Fruit fly (Drosophila melanogaster) whole organism, embryonic: Measurements from ENCODE around the gene CG15382.

ENCODE experiments used
- Adf1 ChIP-seq: fragments of 200-800 bp; sonication (Bioruptor generic); IDR thresholded peaks from 2 replicates; pipeline ENCODE4 v1.3.6; 2022; ENCODE audit warnings: missing biosample characterization, missing genetic modification characterization
- Blimp-1 ChIP-seq: fragments of 200-800 bp; sonication (Bioruptor generic); optimal IDR thresholded peaks from 3 replicates; lab custom pipeline; 2018; ENCODE audit warnings: missing biosample characterization, missing genetic modification characterization, mild to moderate bottlenecking, moderate library complexity, missing genetic modification reagents
- Bteb2 ChIP-seq: fragments of 200-800 bp; sonication (Bioruptor generic); optimal IDR thresholded peaks from 2 replicates; lab custom pipeline; 2016; ENCODE audit warnings: missing biosample characterization, missing genetic modification characterization
- CG1233 ChIP-seq: fragments of 200-800 bp; sonication (Bioruptor generic); optimal IDR thresholded peaks from 4 replicates; lab custom pipeline; 2018; ENCODE audit warnings: missing biosample characterization, mild to moderate bottlenecking, missing genetic modification characterization
- CG12942 ChIP-seq: fragments of 200-800 bp; sonication (Bioruptor generic); optimal IDR thresholded peaks from 3 replicates; lab custom pipeline; 2016; ENCODE audit warnings: missing biosample characterization, missing genetic modification characterization
- CG13123 ChIP-seq: fragments of 200-800 bp; sonication (Bioruptor generic); optimal IDR thresholded peaks from 2 replicates; lab custom pipeline; 2016; ENCODE audit warnings: missing biosample characterization, missing genetic modification characterization
- CG1603 ChIP-seq: fragments of 200-800 bp; sonication (Bioruptor generic); optimal IDR thresholded peaks from 2 replicates; lab custom pipeline; 2019; ENCODE audit warnings: missing biosample characterization, mild to moderate bottlenecking, missing genetic modification characterization, moderate library complexity
- CG16815 ChIP-seq: fragments of 200-800 bp; sonication (Bioruptor generic); optimal IDR thresholded peaks from 3 replicates; lab custom pipeline; 2017; ENCODE audit warnings: missing biosample characterization, mild to moderate bottlenecking, missing genetic modification characterization
- CG18262 ChIP-seq: fragments of 200-800 bp; optimal IDR thresholded peaks from 3 replicates; lab custom pipeline; 2019; ENCODE audit warnings: missing biosample characterization, mild to moderate bottlenecking, missing genetic modification characterization, moderate library complexity
- CG1832 ChIP-seq: fragments of 200-800 bp; sonication (Bioruptor generic); optimal IDR thresholded peaks from 2 replicates; lab custom pipeline; 2017; ENCODE audit warnings: missing biosample characterization, mild to moderate bottlenecking, missing genetic modification characterization, inconsistent platforms
- CG18476 ChIP-seq: fragments of 200-800 bp; sonication (Bioruptor generic); optimal IDR thresholded peaks from 2 replicates; lab custom pipeline; 2016; ENCODE audit warnings: missing biosample characterization, mild to moderate bottlenecking, missing genetic modification characterization
- CG18599 ChIP-seq: fragments of 200-800 bp; sonication (Bioruptor generic); optimal IDR thresholded peaks from 3 replicates; lab custom pipeline; 2017; ENCODE audit warnings: missing biosample characterization, missing genetic modification characterization, mild to moderate bottlenecking, moderate library complexity, missing genetic modification reagents
- CG2202 ChIP-seq: fragments of 200-800 bp; sonication (Bioruptor generic); optimal IDR thresholded peaks from 2 replicates; lab custom pipeline; 2018; ENCODE audit warnings: missing biosample characterization, mild to moderate bottlenecking, missing genetic modification characterization
- CG2678 ChIP-seq: fragments of 200-800 bp; sonication (Bioruptor generic); optimal IDR thresholded peaks from 3 replicates; lab custom pipeline; 2019; ENCODE audit warnings: missing biosample characterization, mild to moderate bottlenecking, missing genetic modification characterization, moderate library complexity
- CG4617 ChIP-seq: fragments of 200-800 bp; sonication (Bioruptor generic); optimal IDR thresholded peaks from 3 replicates; lab custom pipeline; 2016; ENCODE audit warnings: missing biosample characterization, missing genetic modification characterization, borderline replicate concordance
- CG5245 ChIP-seq: fragments of 200-800 bp; sonication (Bioruptor generic); optimal IDR thresholded peaks from 3 replicates; lab custom pipeline; 2016; ENCODE audit warnings: missing biosample characterization, missing genetic modification characterization
- CG6254 ChIP-seq: fragments of 200-800 bp; sonication (Bioruptor generic); optimal IDR thresholded peaks from 3 replicates; lab custom pipeline; 2017; ENCODE audit warnings: mild to moderate bottlenecking, missing biosample characterization, missing genetic modification reagents, missing genetic modification characterization
- CG7372 ChIP-seq: fragments of 200-800 bp; sonication (Bioruptor generic); IDR thresholded peaks from 2 replicates; pipeline ENCODE4 v1.3.6; 2022; ENCODE audit warnings: missing biosample characterization, missing genetic modification characterization
- CG8281 ChIP-seq: fragments of 200-800 bp; sonication (Bioruptor generic); optimal IDR thresholded peaks from 2 replicates; lab custom pipeline; 2018; ENCODE audit warnings: missing biosample characterization, mild to moderate bottlenecking, missing genetic modification characterization, moderate library complexity
- CG9727 ChIP-seq: fragments of 200-800 bp; sonication (Bioruptor generic); optimal IDR thresholded peaks from 3 replicates; lab custom pipeline; 2017; ENCODE audit warnings: missing biosample characterization, mild to moderate bottlenecking, missing genetic modification characterization
- CG9817 ChIP-seq: fragments of 200-800 bp; sonication (Bioruptor generic); optimal IDR thresholded peaks from 2 replicates; lab custom pipeline; 2018; ENCODE audit warnings: missing biosample characterization, mild to moderate bottlenecking, missing genetic modification characterization, moderate library complexity
- Doc2 ChIP-seq: fragments of 200-800 bp; sonication (Bioruptor generic); IDR thresholded peaks from 2 replicates; pipeline ENCODE4 v1.3.6; 2022; ENCODE audit warnings: missing biosample characterization, missing genetic modification characterization
- HHEX ChIP-seq: fragments of 200-800 bp; sonication (Bioruptor generic); optimal IDR thresholded peaks from 3 replicates; lab custom pipeline; 2017; ENCODE audit warnings: missing biosample characterization, mild to moderate bottlenecking, missing genetic modification characterization, missing genetic modification reagents
- Hmr ChIP-seq: fragments of 200-800 bp; sonication (Bioruptor generic); optimal IDR thresholded peaks from 3 replicates; lab custom pipeline; 2017; ENCODE audit warnings: mild to moderate bottlenecking, missing biosample characterization, missing genetic modification reagents, missing genetic modification characterization
- Lim3 ChIP-seq: fragments of 200-800 bp; sonication (Bioruptor generic); IDR thresholded peaks from 2 replicates; pipeline ENCODE4 v1.3.6; 2022; ENCODE audit warnings: missing biosample characterization, missing genetic modification characterization
- Oli ChIP-seq: fragments of 200-800 bp; sonication (Bioruptor generic); optimal IDR thresholded peaks from 2 replicates; lab custom pipeline; 2018; ENCODE audit warnings: missing biosample characterization, mild to moderate bottlenecking, missing genetic modification characterization, moderate library complexity
- Optix ChIP-seq: fragments of 200-800 bp; sonication (Bioruptor generic); IDR thresholded peaks from 3 replicates; pipeline ENCODE4 v1.3.6; 2022; ENCODE audit warnings: missing biosample characterization, missing genetic modification characterization
- Pdp1 ChIP-seq, 2 experiments: fragments of 200-800 bp; sonication (Bioruptor generic); optimal IDR thresholded peaks; 3 replicates each; lab custom pipeline; 2016; ENCODE audit warnings: missing biosample characterization in 2 of 2, missing genetic modification characterization in 2 of 2, mild to moderate bottlenecking in 1 of 2, moderate library complexity in 1 of 2
- Rfx ChIP-seq: fragments of 200-800 bp; sonication (Bioruptor generic); IDR thresholded peaks from 2 replicates; pipeline ENCODE4 v1.3.6; 2022; ENCODE audit warnings: missing biosample characterization, missing genetic modification characterization
- Usf ChIP-seq: fragments of 200-800 bp; sonication (Bioruptor generic); optimal IDR thresholded peaks from 2 replicates; lab custom pipeline; 2017; ENCODE audit warnings: missing genotype, missing biosample characterization, missing genetic modification characterization
- cad ChIP-seq: fragments of >200 bp; optimal IDR thresholded peaks from 2 replicates; lab custom pipeline; 2017; ENCODE audit warnings: missing biosample characterization, missing genetic modification characterization
- cg ChIP-seq: fragments of 200-800 bp; sonication (Bioruptor generic); optimal IDR thresholded peaks from 3 replicates; lab custom pipeline; 2019; ENCODE audit warnings: missing biosample characterization, mild to moderate bottlenecking, missing genetic modification characterization, moderate library complexity
- chn ChIP-seq: fragments of 200-800 bp; sonication (Bioruptor generic); optimal IDR thresholded peaks from 2 replicates; lab custom pipeline; 2016; ENCODE audit warnings: missing biosample characterization, missing genetic modification characterization
- ewg ChIP-seq: fragments of 200-800 bp; sonication (Bioruptor generic); optimal IDR thresholded peaks from 3 replicates; lab custom pipeline; 2017; ENCODE audit warnings: mild to moderate bottlenecking, missing biosample characterization, missing genetic modification reagents, missing genetic modification characterization
- exex ChIP-seq: fragments of 200-800 bp; sonication (Bioruptor generic); optimal IDR thresholded peaks from 4 replicates; lab custom pipeline; 2018; ENCODE audit warnings: missing biosample characterization, mild to moderate bottlenecking, missing genetic modification characterization, moderate library complexity
- gce ChIP-seq: fragments of 200-800 bp; sonication (Bioruptor generic); IDR thresholded peaks from 3 replicates; pipeline ENCODE4 v1.3.6; 2022; ENCODE audit warnings: missing biosample characterization, missing genetic modification characterization
- kah ChIP-seq: fragments of 200-800 bp; sonication (Bioruptor generic); optimal IDR thresholded peaks from 2 replicates; lab custom pipeline; 2018; ENCODE audit warnings: missing biosample characterization, mild to moderate bottlenecking, missing genetic modification characterization
- lov ChIP-seq, 2 experiments: fragments of 200-800 bp in 1 of 2; fragments of >200 bp in 1 of 2; sonication (Bioruptor generic) in 1 of 2; IDR thresholded peaks in 1 of 2; optimal IDR thresholded peaks in 1 of 2; 2 replicates in 1 of 2; 3 replicates in 1 of 2; pipeline versions ENCODE4 v1.3.6 to Lab custom; 2017 to 2022; ENCODE audit warnings: missing biosample characterization in 1 of 2, missing genetic modification characterization in 1 of 2
- peb ChIP-seq: fragments of 200-800 bp; sonication (Bioruptor generic); IDR thresholded peaks from 2 replicates; pipeline ENCODE4 v1.3.6; 2022; ENCODE audit warnings: missing biosample characterization, missing genetic modification characterization
- psq ChIP-seq: fragments of 200-800 bp; sonication (Bioruptor generic); optimal IDR thresholded peaks from 2 replicates; lab custom pipeline; 2017; ENCODE audit warnings: missing biosample characterization, missing genetic modification characterization
- pum ChIP-seq: fragments of 200-800 bp; sonication (Bioruptor generic); optimal IDR thresholded peaks from 2 replicates; lab custom pipeline; 2016; ENCODE audit warnings: missing biosample characterization, missing genetic modification characterization
- ranshi ChIP-seq: fragments of 200-800 bp; sonication (Bioruptor generic); IDR thresholded peaks from 2 replicates; pipeline ENCODE4 v1.3.6; 2022; ENCODE audit warnings: missing biosample characterization, missing genetic modification characterization
- shn ChIP-seq: fragments of 200-800 bp; sonication (Bioruptor generic); optimal IDR thresholded peaks from 3 replicates; lab custom pipeline; 2016; ENCODE audit warnings: missing biosample characterization, missing genetic modification characterization
- sima ChIP-seq: fragments of 200-800 bp; sonication (Bioruptor generic); optimal IDR thresholded peaks from 2 replicates; lab custom pipeline; 2016; ENCODE audit warnings: missing biosample characterization, missing genetic modification characterization
- tap ChIP-seq: fragments of 200-800 bp; optimal IDR thresholded peaks from 3 replicates; lab custom pipeline; 2019; ENCODE audit warnings: missing biosample characterization, mild to moderate bottlenecking, missing genetic modification characterization, moderate library complexity
- tgo ChIP-seq: fragments of 200-800 bp; sonication (Bioruptor generic); IDR thresholded peaks from 3 replicates; pipeline ENCODE4 v1.3.6; 2022; ENCODE audit warnings: missing biosample characterization, missing genetic modification characterization
- ttk ChIP-seq: fragments of 200-800 bp; sonication (Bioruptor generic); IDR thresholded peaks from 2 replicates; pipeline ENCODE4 v2.1.2; 2022; ENCODE audit warnings: missing biosample characterization, missing genetic modification characterization
- twi ChIP-seq: fragments of 200-800 bp; optimal IDR thresholded peaks from 2 replicates; lab custom pipeline; 2019; ENCODE audit warnings: missing biosample characterization, mild to moderate bottlenecking, missing genetic modification characterization, moderate library complexity
- usp ChIP-seq: fragments of >200 bp; optimal IDR thresholded peaks from 2 replicates; lab custom pipeline; 2017; ENCODE audit warnings: missing biosample characterization, missing genetic modification characterization
- vnd ChIP-seq: fragments of 200-800 bp; sonication (Bioruptor generic); IDR thresholded peaks from 3 replicates; pipeline ENCODE4 v1.3.6; 2022; ENCODE audit warnings: missing biosample characterization, missing genetic modification characterization; ENCODE audit not compliant: partially characterized antibody

CG15382 gene

dm6 chr2L:2147208-2147607, 8.3 kb upstream of the CG15382 start, which contains the start of the genes CG11723 and Tbcd (continued):
- no peak for TF ChIP-seq cad (GFP tag; lab: Kevin White, UChicago)
- peak; percentile 85 for TF ChIP-seq CG1603
- TF ChIP-seq CG7372 (GFP tag; lab: Robert Waterston, UW) = peak; percentile 91
- peak; percentile 35 for TF ChIP-seq sima (GFP tag; lab: Kevin White, UChicago)
- TF ChIP-seq CG18599 (GFP tag; lab: Kevin White, UChicago) = no peak
- TF ChIP-seq gce (GFP tag; lab: Robert Waterston, UW) = peak; percentile 91
- TF ChIP-seq Adf1 = peak; percentile 55
- TF ChIP-seq Usf (GFP tag; lab: Kevin White, UChicago) = peak; percentile 77
- TF ChIP-seq Pdp1 (GFP tag; optimal IDR thresholded peaks at IDR 0.05; lab: Kevin White, UChicago) = peak in 1 of 2 experiments; percentile 87
- TF ChIP-seq CG5245 (GFP tag; lab: Kevin White, UChicago) = peak; percentile 72
- TF ChIP-seq ranshi (GFP tag; lab: Robert Waterston, UW) = peak; percentile 94
- peak; percentile 81 for TF ChIP-seq twi (tag; lab: Kevin White, UChicago)
- peak; percentile 78 for TF ChIP-seq CG16815 (GFP tag; lab: Kevin White, UChicago)
- TF ChIP-seq Oli (tag; lab: Kevin White, UChicago) = peak; percentile 82
- peak; percentile 85 for TF ChIP-seq CG9727 (GFP tag; lab: Kevin White, UChicago)
- peak; percentile 88 for TF ChIP-seq pum (GFP tag; lab: Kevin White, UChicago)
- no peak for TF ChIP-seq Blimp-1 (GFP tag; lab: Kevin White, UChicago)
- no peak for TF ChIP-seq ewg
- no peak for TF ChIP-seq CG2678 (tag; lab: Kevin White, UChicago)
- no peak for TF ChIP-seq lov (optimal IDR thresholded peaks at IDR 0.05; lab: Kevin White, UChicago)
- TF ChIP-seq lov (GFP tag; IDR thresholded peaks at IDR 0.05; lab: Robert Waterston, UW) = peak; percentile 92
- TF ChIP-seq CG1233 (GFP tag; lab: Kevin White, UChicago) = peak; percentile 84
- peak; percentile 95 for TF ChIP-seq Rfx (GFP tag; lab: Robert Waterston, UW)
- TF ChIP-seq Lim3 (GFP tag; lab: Robert Waterston, UW) = peak; percentile 41; the same call in 1 of the 2 replicates
- TF ChIP-seq CG12942 (GFP tag; lab: Kevin White, UChicago) = peak; percentile 82
- peak; percentile 93 for TF ChIP-seq CG4617
- peak; percentile 87 for TF ChIP-seq CG9817
- peak; percentile 85 for TF ChIP-seq CG18262 (tag; lab: Kevin White, UChicago)
- peak; percentile 54; the same call in 1 of the 2 replicates for TF ChIP-seq Doc2 (GFP tag; lab: Robert Waterston, UW)
- peak; percentile 68 for TF ChIP-seq CG6254
- TF ChIP-seq tgo (GFP tag; lab: Robert Waterston, UW) = peak; percentile 95
- peak; percentile 30 for TF ChIP-seq kah (GFP tag; lab: Kevin White, UChicago)
- TF ChIP-seq usp (GFP tag; lab: Kevin White, UChicago) = no peak
- peak; percentile 92 for TF ChIP-seq ttk (GFP tag; lab: Robert Waterston, UW)
- TF ChIP-seq CG1832 (GFP tag; lab: Kevin White, UChicago) = no peak
- TF ChIP-seq Hmr (GFP tag; lab: Kevin White, UChicago) = no peak
- TF ChIP-seq cg (GFP tag; lab: Kevin White, UChicago) = no peak
- TF ChIP-seq Bteb2 (GFP tag; lab: Kevin White, UChicago) = peak; percentile 80
- peak; percentile 85 for TF ChIP-seq CG18476 (GFP tag; lab: Kevin White, UChicago)
- peak; percentile 76 for TF ChIP-seq CG13123
- TF ChIP-seq HHEX (GFP tag; lab: Kevin White, UChicago) = peak; percentile 85
- peak; percentile 87 for TF ChIP-seq shn (GFP tag; lab: Kevin White, UChicago)
- peak; percentile 60 for TF ChIP-seq psq (GFP tag; lab: Kevin White, UChicago)
- TF ChIP-seq vnd = 0 out of 3 replicates have a peak, but pooled peaks have one; percentile 32
- peak; percentile 63 for TF ChIP-seq CG2202 (tag; lab: Kevin White, UChicago)
- no peak for TF ChIP-seq CG8281 (tag; lab: Kevin White, UChicago)
- TF ChIP-seq exex = no peak
- TF ChIP-seq chn (GFP tag; lab: Kevin White, UChicago) = peak; percentile 85
- peak; percentile 90 for TF ChIP-seq peb
- peak; percentile 91 for TF ChIP-seq Optix (GFP tag; lab: Robert Waterston, UW)
- no peak for TF ChIP-seq tap (tag; lab: Kevin White, UChicago)
